Worm (Caenorhabditis elegans) whole organism, L3 larva: ENCODE measurements around the gene nhr-282.

Experiments
- R02D3.7 ChIP-seq: fragments of 150-350 bp; optimal IDR thresholded peaks from 2 replicates; lab custom pipeline; 2014; ENCODE audit warnings: missing biosample characterization, missing genetic modification characterization
- ceh-9 ChIP-seq: sonication (generic microtip); optimal IDR thresholded peaks from 2 replicates; lab custom pipeline; 2018; ENCODE audit warnings: missing biosample characterization, missing genetic modification characterization
- daf-12 ChIP-seq: fragments of 150-350 bp; optimal IDR thresholded peaks from 2 replicates; lab custom pipeline; 2014; ENCODE audit warnings: missing biosample characterization, missing genetic modification reagents, missing genetic modification characterization
- egl-27 ChIP-seq: sonication (generic microtip); optimal IDR thresholded peaks from 4 replicates; lab custom pipeline; 2017; ENCODE audit warnings: missing biosample characterization, missing genetic modification reagents, missing genetic modification characterization
- elt-3 ChIP-seq, 3 experiments: fragments of 150-350 bp in 1 of 3; sonication (generic microtip) in 2 of 3; optimal IDR thresholded peaks; 2 replicates in 2 of 3; 4 replicates in 1 of 3; lab custom pipeline; 2014 to 2017; ENCODE audit warnings: missing biosample characterization in 3 of 3, missing genetic modification characterization in 3 of 3
- mdl-1 ChIP-seq: fragments of 150-350 bp; optimal IDR thresholded peaks from 2 replicates; lab custom pipeline; 2014; ENCODE audit warnings: missing biosample characterization, missing genetic modification characterization
- nhr-12 ChIP-seq: fragments of 150-350 bp; optimal IDR thresholded peaks from 2 replicates; lab custom pipeline; 2014; ENCODE audit warnings: missing biosample characterization, missing genetic modification characterization
- nhr-23 ChIP-seq: fragments of 150-350 bp; optimal IDR thresholded peaks from 2 replicates; lab custom pipeline; 2014; ENCODE audit warnings: missing biosample characterization, missing genetic modification reagents, missing genetic modification characterization
- nhr-28 ChIP-seq: fragments of 150-350 bp; optimal IDR thresholded peaks from 2 replicates; lab custom pipeline; 2014; ENCODE audit warnings: missing biosample characterization, missing genetic modification characterization
- nhr-77 ChIP-seq: fragments of 150-350 bp; optimal IDR thresholded peaks from 2 replicates; lab custom pipeline; 2014; ENCODE audit warnings: missing biosample characterization, missing genetic modification characterization
- pha-4 ChIP-seq: fragments of 150-350 bp; optimal IDR thresholded peaks from 2 replicates; lab custom pipeline; 2014; ENCODE audit warnings: missing biosample characterization, missing genetic modification reagents, missing genetic modification characterization
- skn-1 ChIP-seq: fragments of 150-350 bp; optimal IDR thresholded peaks from 2 replicates; lab custom pipeline; 2014; ENCODE audit warnings: missing biosample characterization, missing genetic modification characterization
- ztf-11 ChIP-seq: fragments of 150-350 bp; optimal IDR thresholded peaks from 2 replicates; lab custom pipeline; 2014; ENCODE audit warnings: missing biosample characterization, missing genetic modification characterization

DNA sequence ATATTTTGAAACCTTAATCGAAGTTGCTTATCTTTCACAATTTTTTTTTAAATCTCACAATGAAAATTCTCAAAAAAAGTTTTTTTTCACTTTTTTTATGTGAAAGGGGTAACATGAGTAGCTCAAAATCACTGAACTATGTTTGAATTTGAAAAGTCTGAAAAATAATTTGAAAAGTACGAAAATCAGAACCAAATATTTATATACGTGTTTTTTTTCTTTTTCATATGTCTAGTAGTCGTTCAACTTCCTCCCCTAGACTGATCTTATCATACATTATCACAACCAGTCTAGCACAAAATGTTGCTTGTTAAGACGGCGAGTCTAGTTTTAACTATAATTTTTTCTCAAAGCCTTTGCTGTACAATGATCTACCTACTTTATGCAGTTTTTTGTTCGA, 9.3 kb downstream of the nhr-282 start, which contains the start of gene srbc-49:
- no peak for TF ChIP-seq skn-1
- no peak for TF ChIP-seq elt-3 (tag; optimal IDR thresholded peaks at IDR 0.05; lab: Kevin White, UChicago)
- TF ChIP-seq mdl-1 (tag; lab: Kevin White, UChicago), result no peak
- TF ChIP-seq nhr-23, result no peak
- TF ChIP-seq R02D3.7 (tag; lab: Kevin White, UChicago), result no peak
- no peak for TF ChIP-seq pha-4 (tag; lab: Kevin White, UChicago)
- TF ChIP-seq nhr-77 (tag; lab: Kevin White, UChicago), result no peak
- no peak for TF ChIP-seq ceh-9 (tag; lab: Kevin White, UChicago)
- TF ChIP-seq nhr-28 (tag; lab: Kevin White, UChicago), result no peak
- TF ChIP-seq daf-12 (tag; lab: Kevin White, UChicago), result no peak
- TF ChIP-seq nhr-12, result no peak
- TF ChIP-seq ztf-11, result no peak
- no peak for TF ChIP-seq egl-27 (tag; lab: Kevin White, UChicago)
